Fruit fly (Drosophila melanogaster) whole organism, embryonic: ENCODE data around the gene Idh3g.

Source experiments
- Atf3 ChIP-seq: fragments of 200-800 bp; sonication (Bioruptor generic); optimal IDR thresholded peaks from 3 replicates; lab custom pipeline; 2016; ENCODE audit warnings: missing biosample characterization, missing genetic modification characterization
- CG10431 ChIP-seq: fragments of 200-800 bp; sonication (Bioruptor generic); optimal IDR thresholded peaks from 3 replicates; lab custom pipeline; 2018; ENCODE audit warnings: missing biosample characterization, mild to moderate bottlenecking, missing genetic modification characterization
- CG10462 ChIP-seq: fragments of 200-800 bp; sonication (Bioruptor generic); optimal IDR thresholded peaks from 2 replicates; lab custom pipeline; 2016; ENCODE audit warnings: missing biosample characterization, missing genetic modification characterization
- CG1233 ChIP-seq: fragments of 200-800 bp; sonication (Bioruptor generic); optimal IDR thresholded peaks from 4 replicates; lab custom pipeline; 2018; ENCODE audit warnings: missing biosample characterization, mild to moderate bottlenecking, missing genetic modification characterization
- CG12769 ChIP-seq: fragments of 200-800 bp; sonication (Bioruptor generic); optimal IDR thresholded peaks from 2 replicates; lab custom pipeline; 2019; ENCODE audit warnings: missing biosample characterization, mild to moderate bottlenecking, missing genetic modification characterization, moderate library complexity
- CG14050 ChIP-seq: fragments of 200-800 bp; sonication (Bioruptor generic); IDR thresholded peaks from 3 replicates; pipeline ENCODE4 v1.3.6; 2022; ENCODE audit warnings: missing biosample characterization, missing genetic modification characterization
- CG15073 ChIP-seq: fragments of 200-800 bp; sonication (Bioruptor generic); optimal IDR thresholded peaks from 2 replicates; lab custom pipeline; 2016; ENCODE audit warnings: missing biosample characterization, missing genetic modification characterization
- CG1602 ChIP-seq: fragments of 200-800 bp; sonication (Bioruptor generic); optimal IDR thresholded peaks from 3 replicates; lab custom pipeline; 2016; ENCODE audit warnings: missing biosample characterization, missing genetic modification characterization
- CG2875 ChIP-seq: fragments of 200-800 bp; sonication (Bioruptor generic); optimal IDR thresholded peaks from 2 replicates; lab custom pipeline; 2017; ENCODE audit warnings: missing biosample characterization, mild to moderate bottlenecking, missing genetic modification characterization, missing genetic modification reagents
- CG31441 ChIP-seq: fragments of 200-800 bp; sonication (Bioruptor generic); IDR thresholded peaks from 2 replicates; pipeline ENCODE4 v1.3.6; 2022; ENCODE audit warnings: missing biosample characterization, missing genetic modification characterization
- CG3163 ChIP-seq: fragments of 200-800 bp; sonication (Bioruptor generic); optimal IDR thresholded peaks from 3 replicates; lab custom pipeline; 2016; ENCODE audit warnings: missing biosample characterization, missing genetic modification characterization
- CG33557 ChIP-seq: fragments of 200-800 bp; sonication (Bioruptor generic); optimal IDR thresholded peaks from 2 replicates; lab custom pipeline; 2019; ENCODE audit warnings: missing biosample characterization, mild to moderate bottlenecking, missing genetic modification characterization, moderate library complexity
- CG3995 ChIP-seq: fragments of 200-800 bp; sonication (Bioruptor generic); optimal IDR thresholded peaks from 3 replicates; lab custom pipeline; 2016; ENCODE audit warnings: missing biosample characterization, missing genetic modification characterization
- CG4328 ChIP-seq: fragments of 200-800 bp; sonication (Bioruptor generic); optimal IDR thresholded peaks from 3 replicates; lab custom pipeline; 2017; ENCODE audit warnings: missing biosample characterization, missing genetic modification reagents, missing genetic modification characterization
- CG6254 ChIP-seq: fragments of 200-800 bp; sonication (Bioruptor generic); optimal IDR thresholded peaks from 3 replicates; lab custom pipeline; 2017; ENCODE audit warnings: mild to moderate bottlenecking, missing biosample characterization, missing genetic modification reagents, missing genetic modification characterization
- CG8359 ChIP-seq: fragments of 200-800 bp; sonication (Bioruptor generic); optimal IDR thresholded peaks from 2 replicates; lab custom pipeline; 2017; ENCODE audit warnings: missing biosample characterization, mild to moderate bottlenecking, missing genetic modification characterization, borderline replicate concordance
- CG9437 ChIP-seq: fragments of 200-800 bp; sonication (Bioruptor generic); optimal IDR thresholded peaks from 2 replicates; lab custom pipeline; 2018; ENCODE audit warnings: missing biosample characterization, mild to moderate bottlenecking, missing genetic modification characterization
- Ets65A ChIP-seq: fragments of 200-800 bp; sonication (Bioruptor generic); peaks from one replicate; lab custom pipeline; 2016; ENCODE audit warnings: missing biosample characterization, missing genetic modification characterization
- Gsc ChIP-seq: fragments of 200-800 bp; sonication (Bioruptor generic); IDR thresholded peaks from 2 replicates; pipeline ENCODE4 v1.3.6; 2022; ENCODE audit warnings: missing biosample characterization, missing genetic modification characterization
- HHEX ChIP-seq: fragments of 200-800 bp; sonication (Bioruptor generic); optimal IDR thresholded peaks from 3 replicates; lab custom pipeline; 2017; ENCODE audit warnings: missing biosample characterization, mild to moderate bottlenecking, missing genetic modification characterization, missing genetic modification reagents
- Hmr ChIP-seq: fragments of 200-800 bp; sonication (Bioruptor generic); optimal IDR thresholded peaks from 3 replicates; lab custom pipeline; 2017; ENCODE audit warnings: mild to moderate bottlenecking, missing biosample characterization, missing genetic modification reagents, missing genetic modification characterization
- Hr78 ChIP-seq, 2 experiments: fragments of 200-800 bp in 1 of 2; fragments of >200 bp in 1 of 2; sonication (Bioruptor generic) in 1 of 2; optimal IDR thresholded peaks; 2 replicates each; lab custom pipeline; 2017 to 2019; ENCODE audit warnings: missing biosample characterization in 2 of 2, missing genetic modification characterization in 2 of 2, mild to moderate bottlenecking in 1 of 2, moderate library complexity in 1 of 2
- Nf-YC ChIP-seq: fragments of 200-800 bp; optimal IDR thresholded peaks from 3 replicates; lab custom pipeline; 2019; ENCODE audit warnings: missing biosample characterization, mild to moderate bottlenecking, missing genetic modification characterization, moderate library complexity
- Oaz ChIP-seq: fragments of 200-800 bp; sonication (Bioruptor generic); IDR thresholded peaks from 2 replicates; pipeline ENCODE4 v1.3.6; 2022; ENCODE audit warnings: missing biosample characterization, missing genetic modification characterization
- Rfx ChIP-seq: fragments of 200-800 bp; sonication (Bioruptor generic); IDR thresholded peaks from 2 replicates; pipeline ENCODE4 v1.3.6; 2022; ENCODE audit warnings: missing biosample characterization, missing genetic modification characterization
- cg ChIP-seq: fragments of 200-800 bp; sonication (Bioruptor generic); optimal IDR thresholded peaks from 3 replicates; lab custom pipeline; 2019; ENCODE audit warnings: missing biosample characterization, mild to moderate bottlenecking, missing genetic modification characterization, moderate library complexity
- corto ChIP-seq: fragments of 200-800 bp; sonication (Bioruptor generic); optimal IDR thresholded peaks from 2 replicates; lab custom pipeline; 2016; ENCODE audit warnings: missing biosample characterization, mild to moderate bottlenecking, missing genetic modification characterization, moderate library complexity
- danr ChIP-seq: fragments of 200-800 bp; sonication (Bioruptor generic); IDR thresholded peaks from 2 replicates; pipeline ENCODE4 v1.3.6; 2022; ENCODE audit warnings: missing biosample characterization, missing genetic modification characterization
- dmrt11E ChIP-seq: fragments of 200-800 bp; sonication (Bioruptor generic); optimal IDR thresholded peaks from 3 replicates; lab custom pipeline; 2018; ENCODE audit warnings: missing biosample characterization, mild to moderate bottlenecking, missing genetic modification characterization, moderate library complexity
- gcm ChIP-seq: fragments of 200-800 bp; sonication (Bioruptor generic); optimal IDR thresholded peaks from 2 replicates; lab custom pipeline; 2019; ENCODE audit warnings: missing biosample characterization, mild to moderate bottlenecking, missing genetic modification characterization, moderate library complexity
- gsb ChIP-seq: fragments of 200-800 bp; sonication (Bioruptor generic); IDR thresholded peaks from 2 replicates; pipeline ENCODE4 v1.3.6; 2022; ENCODE audit warnings: missing biosample characterization, missing genetic modification characterization
- lbe ChIP-seq: fragments of 200-800 bp; sonication (Bioruptor generic); optimal IDR thresholded peaks from 2 replicates; lab custom pipeline; 2016; ENCODE audit warnings: missing biosample characterization, mild to moderate bottlenecking, missing genetic modification characterization
- lola ChIP-seq, 3 experiments: fragments of >200 bp in 2 of 3; fragments of 200-800 bp in 1 of 3; sonication (Bioruptor generic) in 1 of 3; optimal IDR thresholded peaks; 2 replicates each; lab custom pipeline; 2017 to 2019; ENCODE audit warnings: missing biosample characterization in 3 of 3, missing genetic modification characterization in 3 of 3, mild to moderate bottlenecking in 1 of 3, moderate library complexity in 1 of 3
- nom ChIP-seq: fragments of 200-800 bp; sonication (Bioruptor generic); optimal IDR thresholded peaks from 2 replicates; lab custom pipeline; 2017; ENCODE audit warnings: missing biosample characterization, missing genetic modification characterization, mild to moderate bottlenecking, moderate library complexity, missing genetic modification reagents
- odd ChIP-seq: fragments of 200-800 bp; sonication (Bioruptor generic); optimal IDR thresholded peaks from 2 replicates; lab custom pipeline; 2017; ENCODE audit warnings: missing biosample characterization, mild to moderate bottlenecking, missing genetic modification characterization
- p53 ChIP-seq: fragments of 200-800 bp; sonication (Bioruptor generic); optimal IDR thresholded peaks from 2 replicates; lab custom pipeline; 2016; ENCODE audit warnings: missing biosample characterization, missing genetic modification characterization
- pan ChIP-seq, 4 experiments: fragments of >200 bp in 3 of 4; fragments of 200-800 bp in 1 of 4; sonication (Bioruptor generic) in 1 of 4; optimal IDR thresholded peaks in 3 of 4; IDR thresholded peaks in 1 of 4; 2 replicates each; pipeline versions ENCODE4 v1.3.6 to Lab custom; 2017 to 2022; ENCODE audit warnings: missing biosample characterization in 2 of 4, missing genetic modification characterization in 2 of 4, mixed read lengths in 1 of 4
- phol ChIP-seq: fragments of 200-800 bp; sonication (Bioruptor generic); optimal IDR thresholded peaks from 3 replicates; lab custom pipeline; 2018; ENCODE audit warnings: missing biosample characterization, mild to moderate bottlenecking, missing genetic modification characterization, moderate library complexity
- pita ChIP-seq: fragments of 200-800 bp; sonication (Bioruptor generic); optimal IDR thresholded peaks from 2 replicates; lab custom pipeline; 2017; ENCODE audit warnings: missing biosample characterization, mild to moderate bottlenecking, missing genetic modification characterization
- ranshi ChIP-seq: fragments of 200-800 bp; sonication (Bioruptor generic); IDR thresholded peaks from 2 replicates; pipeline ENCODE4 v1.3.6; 2022; ENCODE audit warnings: missing biosample characterization, missing genetic modification characterization
- sim ChIP-seq: fragments of 200-800 bp; sonication (Bioruptor generic); IDR thresholded peaks from 2 replicates; pipeline ENCODE4 v1.3.6; 2022; ENCODE audit warnings: missing biosample characterization, missing genetic modification characterization
- sisA ChIP-seq: fragments of 200-800 bp; sonication (Bioruptor generic); IDR thresholded peaks from 2 replicates; pipeline ENCODE4 v1.3.6; 2022; ENCODE audit warnings: missing biosample characterization, missing genetic modification characterization
- tin ChIP-seq: fragments of 200-800 bp; sonication (Bioruptor generic); optimal IDR thresholded peaks from 3 replicates; lab custom pipeline; 2016; ENCODE audit warnings: missing biosample characterization, missing genetic modification characterization
- toy ChIP-seq: fragments of 200-800 bp; sonication (Bioruptor generic); IDR thresholded peaks from 2 replicates; pipeline ENCODE4 v1.3.6; 2022; ENCODE audit warnings: missing biosample characterization, missing genetic modification characterization
- zen ChIP-seq: fragments of 200-800 bp; sonication (Bioruptor generic); optimal IDR thresholded peaks from 3 replicates; lab custom pipeline; 2018; ENCODE audit warnings: missing biosample characterization, mild to moderate bottlenecking, missing genetic modification characterization, moderate library complexity

Idh3g gene

DNA sequence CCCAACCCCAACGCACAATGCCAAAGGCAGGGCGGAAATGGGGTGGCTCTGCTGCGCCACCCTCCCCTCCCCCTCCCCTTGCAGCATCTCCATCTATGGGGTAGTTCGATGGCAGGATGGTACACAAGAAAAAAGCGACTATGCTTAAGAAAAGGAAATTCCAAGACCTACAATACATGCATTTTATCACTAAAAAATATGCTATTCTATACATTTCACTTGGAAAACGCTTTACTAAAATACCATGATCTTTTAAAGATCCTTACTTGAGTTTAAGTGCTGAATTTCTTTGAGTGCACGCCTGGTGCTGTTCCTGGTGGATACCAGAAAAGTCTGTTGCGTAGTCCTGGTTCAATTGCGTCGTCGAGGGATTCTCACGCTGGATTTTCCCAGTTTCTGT, 49.6 kb upstream of the Idh3g start (continued):
- TF ChIP-seq danr (GFP tag; lab: Robert Waterston, UW) (peak; percentile 71), dmrt11E (tag; lab: Kevin White, UChicago) (peak; percentile 33), ranshi (GFP tag; lab: Robert Waterston, UW) (peak; percentile 78; the same call in 1 of the 2 replicates), Hr78 (GFP tag; optimal IDR thresholded peaks at IDR 0.05; lab: Kevin White, UChicago) (no peak), sim (GFP tag; lab: Robert Waterston, UW) (peak; percentile 48; the same call in 1 of the 2 replicates), Rfx (GFP tag; lab: Robert Waterston, UW) (peak; percentile 69), CG2875 (peak; percentile 46), zen (tag; lab: Kevin White, UChicago) (no peak), odd (no peak), pita (no peak), CG4328 (peak; percentile 30), tin (peak; percentile 66), sisA (GFP tag; lab: Robert Waterston, UW) (peak; percentile 79), phol (tag; lab: Kevin White, UChicago) (peak; percentile 64), CG6254 (peak; percentile 27), CG9437 (GFP tag; lab: Kevin White, UChicago) (peak; percentile 47), CG1602 (GFP tag; lab: Kevin White, UChicago) (peak; percentile 58), nom (GFP tag; lab: Kevin White, UChicago) (no peak), toy (GFP tag; lab: Robert Waterston, UW) (no peak), pan (optimal IDR thresholded peaks at IDR 0.05; lab: Kevin White, UChicago) (no peak), pan (GFP tag; optimal IDR thresholded peaks at IDR 0.05 in 1 of 2, IDR thresholded peaks at IDR 0.05 in 1 of 2) (peak in 1 of 2 experiments; percentile 75), CG31441 (GFP tag; lab: Robert Waterston, UW) (peak; percentile 50; the same call in 1 of the 2 replicates), Gsc (GFP tag; lab: Robert Waterston, UW) (0 out of 2 replicates have a peak, but pooled peaks have one; percentile 41), CG10462 (GFP tag; lab: Kevin White, UChicago) (peak; percentile 14), CG10431 (GFP tag; lab: Kevin White, UChicago) (peak; percentile 23), Nf-YC (peak; percentile 35), CG12769 (tag; lab: Kevin White, UChicago) (peak; percentile 37), CG3995 (GFP tag; lab: Kevin White, UChicago) (no peak), cg (no peak)

DNA sequence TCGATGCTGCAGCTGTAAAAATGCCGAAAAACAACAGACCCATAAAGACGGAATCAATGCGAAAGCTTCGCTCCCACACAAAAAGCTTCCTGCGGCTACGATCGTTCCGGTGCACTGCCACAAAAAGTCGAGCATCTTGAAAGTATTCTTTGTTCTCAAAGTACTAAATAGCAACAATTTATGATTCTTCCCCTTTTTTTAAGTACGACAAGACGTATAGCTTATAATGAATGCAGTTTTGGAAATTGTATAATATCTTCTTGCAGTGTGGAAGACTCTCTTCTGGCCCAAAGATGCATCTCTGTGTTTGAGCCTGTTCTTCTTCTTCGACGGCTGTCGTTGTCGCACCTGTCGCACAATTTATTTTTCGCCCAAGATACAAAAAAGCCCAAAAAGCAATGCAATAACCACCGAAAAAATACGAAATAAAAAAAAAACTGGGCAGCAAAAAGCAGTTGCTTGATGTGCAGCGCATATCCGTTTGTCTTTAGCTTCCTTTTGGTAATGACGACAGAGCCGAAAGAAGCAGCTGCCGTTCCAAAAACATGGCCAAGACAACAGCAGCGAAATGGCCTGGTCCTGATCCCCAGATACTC, 46.7 kb upstream of the Idh3g start:
- TF ChIP-seq corto, result peak; percentile 83
- peak; percentile 2 for TF ChIP-seq Ets65A (GFP tag; lab: Kevin White, UChicago)
- peak; percentile 60 for TF ChIP-seq lbe (GFP tag; lab: Kevin White, UChicago)
- TF ChIP-seq CG15073 (GFP tag; lab: Kevin White, UChicago), result no peak
- no peak for TF ChIP-seq CG1233 (GFP tag; lab: Kevin White, UChicago)

DNA sequence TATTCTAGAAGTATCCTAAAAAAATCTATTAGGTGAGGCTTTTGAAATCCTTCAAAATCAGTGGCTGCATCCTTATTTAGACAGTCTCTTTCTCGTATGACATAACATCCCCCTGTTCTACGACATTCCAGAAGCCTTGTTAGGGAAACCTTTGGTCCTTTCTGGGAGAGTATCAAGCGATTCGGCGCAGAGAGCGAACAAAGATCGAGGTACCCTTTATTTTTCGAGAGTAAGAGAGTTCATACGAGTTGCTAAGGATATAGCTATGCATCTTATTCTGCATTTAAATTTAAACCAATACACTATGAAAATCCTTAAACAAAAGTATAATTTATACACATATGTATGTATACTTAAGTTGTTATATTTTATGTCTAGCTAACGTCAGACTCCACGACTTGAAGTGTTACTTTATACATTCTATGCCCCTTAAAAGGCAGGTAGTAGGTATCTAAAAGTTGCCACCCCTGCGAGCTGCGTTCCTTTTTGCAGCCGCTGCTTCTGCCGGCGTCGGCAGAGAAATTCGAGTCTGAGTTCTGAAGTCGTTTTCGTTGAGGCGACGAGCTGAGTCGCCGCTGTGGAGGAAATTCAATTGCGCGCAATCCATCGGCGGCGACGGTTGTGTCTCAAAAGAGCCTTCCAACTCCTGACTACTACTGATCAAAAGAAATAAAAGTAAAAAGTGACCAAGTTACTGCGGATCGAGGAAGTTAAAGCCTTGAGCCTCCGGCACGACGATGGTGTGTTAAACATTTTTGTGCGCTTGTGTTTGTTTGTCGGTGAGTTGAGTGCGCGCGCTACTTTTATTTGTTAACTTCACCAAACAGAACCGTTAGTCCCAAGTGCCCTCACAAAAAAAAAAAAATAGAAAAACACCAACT, 43.1 kb upstream of the Idh3g start, which contains the start of gene jigr1:
Gene jigr1 (plus strand): TSS at position 550 of the 881 bp plus-strand sequence.
- TF ChIP-seq p53 (GFP tag; lab: Kevin White, UChicago), result no peak
- TF ChIP-seq Atf3 (GFP tag; lab: Kevin White, UChicago), result no peak
- TF ChIP-seq CG8359, result no peak
- TF ChIP-seq CG1233 (GFP tag; lab: Kevin White, UChicago), result no peak
- no peak for TF ChIP-seq Oaz
- peak; percentile 63 for TF ChIP-seq CG33557 (GFP tag; lab: Kevin White, UChicago)
- TF ChIP-seq gcm (GFP tag; lab: Kevin White, UChicago), result peak; percentile 58
- TF ChIP-seq CG14050 (GFP tag; lab: Robert Waterston, UW), result no peak
- TF ChIP-seq lola (GFP tag; optimal IDR thresholded peaks at IDR 0.05; lab: Kevin White, UChicago), result peak in 1 of 3 experiments; percentile 77
- no peak for TF ChIP-seq Gsc (GFP tag; lab: Robert Waterston, UW)
- TF ChIP-seq gsb (GFP tag; lab: Robert Waterston, UW), result no peak
- TF ChIP-seq HHEX (GFP tag; lab: Kevin White, UChicago), result no peak
- TF ChIP-seq Hmr (GFP tag; lab: Kevin White, UChicago), result no peak
- no peak for TF ChIP-seq CG3163
